Worm (Caenorhabditis elegans) whole organism, late embryonic: Measurements from ENCODE around the gene C41H7.2.

Experiments
- C38D4.7 ChIP-seq: fragments of 200-800 bp; sonication (Bioruptor generic); optimal IDR thresholded peaks from 2 replicates; lab custom pipeline; 2018; ENCODE audit warnings: mild to moderate bottlenecking, missing genetic modification characterization, moderate library complexity, missing compliant biosample characterization
- ama-1 ChIP-seq: fragments of 150-350 bp; optimal IDR thresholded peaks from 2 replicates; lab custom pipeline; 2014
- ceh-18 ChIP-seq: sonication (generic microtip); optimal IDR thresholded peaks from 2 replicates; lab custom pipeline; 2016; ENCODE audit warnings: missing genetic modification characterization, missing compliant biosample characterization
- ceh-30 ChIP-seq: fragments of 150-350 bp; optimal IDR thresholded peaks from 2 replicates; lab custom pipeline; 2014; ENCODE audit warnings: missing biosample characterization, missing genetic modification characterization
- ets-4 ChIP-seq: sonication (generic microtip); optimal IDR thresholded peaks from 2 replicates; lab custom pipeline; 2016; ENCODE audit warnings: missing genetic modification characterization, missing compliant biosample characterization
- fkh-10 ChIP-seq: fragments of 150-350 bp; optimal IDR thresholded peaks from 2 replicates; lab custom pipeline; 2014; ENCODE audit warnings: missing biosample characterization, missing genetic modification reagents, missing genetic modification characterization
- lim-6 ChIP-seq: sonication (generic microtip); optimal IDR thresholded peaks from 2 replicates; lab custom pipeline; 2016; ENCODE audit warnings: missing genetic modification characterization, missing compliant biosample characterization
- pha-2 ChIP-seq: sonication (generic microtip); optimal IDR thresholded peaks from 2 replicates; lab custom pipeline; 2017; ENCODE audit warnings: mild to moderate bottlenecking, missing genetic modification characterization, missing compliant biosample characterization
- pha-4 ChIP-seq: fragments of 150-350 bp; optimal IDR thresholded peaks from 2 replicates; lab custom pipeline; 2018; ENCODE audit warnings: missing biosample characterization, missing genetic modification reagents, missing genetic modification characterization
- tbx-2 ChIP-seq: sonication (generic microtip); optimal IDR thresholded peaks from 2 replicates; lab custom pipeline; 2016; ENCODE audit warnings: missing genetic modification characterization, missing compliant biosample characterization
- unc-42 ChIP-seq: sonication (generic microtip); optimal IDR thresholded peaks from 2 replicates; lab custom pipeline; 2016; ENCODE audit warnings: missing genotype, missing genetic modification characterization, missing compliant biosample characterization
- unc-55 ChIP-seq: sonication (generic microtip); optimal IDR thresholded peaks from 2 replicates; lab custom pipeline; 2017; ENCODE audit warnings: missing biosample characterization, missing genetic modification reagents, missing genetic modification characterization

DNA sequence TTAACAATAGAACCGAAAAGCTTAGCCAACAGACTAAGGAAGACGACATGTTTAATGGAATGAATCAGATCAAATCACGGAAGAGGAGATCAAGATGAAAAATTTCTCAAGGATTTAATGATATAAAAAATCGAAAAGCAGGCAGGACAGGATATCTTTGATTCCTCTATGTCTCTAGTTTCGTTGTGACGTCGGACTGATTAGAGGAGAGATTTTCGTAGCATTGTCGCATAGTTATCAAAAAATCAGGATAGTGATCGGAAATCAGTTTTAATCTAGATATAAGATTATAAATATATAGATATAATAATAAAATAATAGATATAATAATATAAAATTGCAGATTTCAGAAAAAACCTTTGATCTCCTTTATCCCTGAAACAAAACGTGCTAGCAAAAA is 28.7 kb downstream of the C41H7.2 start, which contains the start of gene B0454.8:
- TF ChIP-seq unc-42 (no peak), pha-2 (no peak), fkh-10 (no peak), tbx-2 (no peak), unc-55 (GFP tag; lab: Kevin White, UChicago) (no peak), ets-4 (tag; lab: Kevin White, UChicago) (no peak), ceh-30 (no peak), C38D4.7 (GFP tag; lab: Kevin White, UChicago) (no peak), ceh-18 (tag; lab: Kevin White, UChicago) (no peak), ama-1 (lab: Kevin White, UChicago) (no peak), pha-4 (tag; lab: Kevin White, UChicago) (no peak), lim-6 (tag; lab: Kevin White, UChicago) (no peak)
